Worm (Caenorhabditis elegans) whole organism, mixed stage, embryonic: Measurements from ENCODE around the gene ceh-100.

Experiments
- M03D4.4 ChIP-seq: sonication (generic microtip); optimal IDR thresholded peaks from 2 replicates; lab custom pipeline; 2017; ENCODE audit warnings: mild to moderate bottlenecking, missing genetic modification characterization, missing compliant biosample characterization
- bed-3 ChIP-seq: fragments of 200-800 bp; sonication (Bioruptor generic); optimal IDR thresholded peaks from 3 replicates; lab custom pipeline; 2018; ENCODE audit warnings: mild to moderate bottlenecking, missing genetic modification characterization, moderate library complexity, missing compliant biosample characterization
- blmp-1 ChIP-seq: fragments of 150-350 bp; optimal IDR thresholded peaks from 2 replicates; lab custom pipeline; 2014; ENCODE audit warnings: missing biosample characterization, missing genetic modification characterization
- ceh-39 ChIP-seq: fragments of 150-350 bp; optimal IDR thresholded peaks from 2 replicates; lab custom pipeline; 2014; ENCODE audit warnings: missing biosample characterization, missing genetic modification characterization
- ceh-43 ChIP-seq: fragments of 200-800 bp; sonication (Bioruptor generic); optimal IDR thresholded peaks from 2 replicates; lab custom pipeline; 2018; ENCODE audit warnings: mild to moderate bottlenecking, missing genetic modification characterization, moderate library complexity, missing compliant biosample characterization
- ceh-83 ChIP-seq: fragments of 200-800 bp; sonication (Bioruptor generic); optimal IDR thresholded peaks from 2 replicates; lab custom pipeline; 2018; ENCODE audit warnings: mild to moderate bottlenecking, missing genetic modification characterization, missing compliant biosample characterization
- ces-1 ChIP-seq: fragments of 150-350 bp; optimal IDR thresholded peaks from 2 replicates; lab custom pipeline; 2014; ENCODE audit warnings: missing biosample characterization, missing genetic modification reagents, missing genetic modification characterization
- cnd-1 ChIP-seq: fragments of 200-800 bp; sonication (Bioruptor generic); optimal IDR thresholded peaks from 2 replicates; lab custom pipeline; 2018; ENCODE audit warnings: mild to moderate bottlenecking, missing genetic modification characterization, missing compliant biosample characterization
- drap-1 ChIP-seq: fragments of 200-800 bp; sonication (Bioruptor generic); optimal IDR thresholded peaks from 3 replicates; lab custom pipeline; 2018; ENCODE audit warnings: mild to moderate bottlenecking, missing genetic modification characterization, missing compliant biosample characterization
- elt-1 ChIP-seq: sonication (generic microtip); optimal IDR thresholded peaks from 2 replicates; lab custom pipeline; 2017; ENCODE audit warnings: missing genetic modification characterization, mild to moderate bottlenecking, missing compliant biosample characterization, antibody characterized with exemption, moderate library complexity, borderline replicate concordance; ENCODE audit not compliant: insufficient read depth
- elt-3 ChIP-seq: fragments of 150-350 bp; optimal IDR thresholded peaks from 2 replicates; lab custom pipeline; 2014; ENCODE audit warnings: missing biosample characterization, missing genetic modification characterization
- flh-1 ChIP-seq: fragments of 200-800 bp; sonication (Bioruptor generic); optimal IDR thresholded peaks from 2 replicates; lab custom pipeline; 2018; ENCODE audit warnings: mild to moderate bottlenecking, missing genetic modification characterization, moderate library complexity, missing compliant biosample characterization
- ham-2 ChIP-seq: fragments of 200-800 bp; sonication (Bioruptor generic); optimal IDR thresholded peaks from 2 replicates; lab custom pipeline; 2018; ENCODE audit warnings: mild to moderate bottlenecking, missing genetic modification characterization, missing compliant biosample characterization
- hlh-1 ChIP-seq: fragments of 150-350 bp; optimal IDR thresholded peaks from 2 replicates; lab custom pipeline; 2014; ENCODE audit warnings: missing biosample characterization, missing genetic modification reagents, missing genetic modification characterization
- lin-13 ChIP-seq: fragments of 150-350 bp; optimal IDR thresholded peaks from 2 replicates; lab custom pipeline; 2014; ENCODE audit warnings: missing biosample characterization, missing genetic modification characterization
- lin-32 ChIP-seq: fragments of 200-800 bp; sonication (Bioruptor generic); optimal IDR thresholded peaks from 2 replicates; lab custom pipeline; 2018; ENCODE audit warnings: mild to moderate bottlenecking, missing genetic modification characterization, missing compliant biosample characterization
- lsy-2 ChIP-seq: fragments of 150-350 bp; optimal IDR thresholded peaks from 2 replicates; lab custom pipeline; 2014; ENCODE audit warnings: missing biosample characterization, missing genetic modification characterization
- mab-5 ChIP-seq: fragments of 150-350 bp; optimal IDR thresholded peaks from 2 replicates; lab custom pipeline; 2014; ENCODE audit warnings: missing biosample characterization, missing genetic modification characterization
- nhr-12 ChIP-seq: fragments of 150-350 bp; optimal IDR thresholded peaks from 2 replicates; lab custom pipeline; 2014; ENCODE audit warnings: missing biosample characterization, missing genetic modification characterization
- nhr-2 ChIP-seq: fragments of 150-350 bp; optimal IDR thresholded peaks from 2 replicates; lab custom pipeline; 2014; ENCODE audit warnings: missing biosample characterization, missing genetic modification characterization
- nhr-237 ChIP-seq: fragments of 150-350 bp; optimal IDR thresholded peaks from 2 replicates; lab custom pipeline; 2014; ENCODE audit warnings: missing biosample characterization, missing genetic modification characterization
- nhr-28 ChIP-seq: fragments of 150-350 bp; optimal IDR thresholded peaks from 2 replicates; lab custom pipeline; 2014; ENCODE audit warnings: missing biosample characterization, missing genetic modification characterization
- pha-4 ChIP-seq: fragments of 150-350 bp; optimal IDR thresholded peaks from 2 replicates; lab custom pipeline; 2018; ENCODE audit warnings: missing biosample characterization, missing genetic modification reagents, missing genetic modification characterization
- sem-2 ChIP-seq: fragments of 200-800 bp; sonication (Bioruptor generic); optimal IDR thresholded peaks from 2 replicates; lab custom pipeline; 2018; ENCODE audit warnings: mild to moderate bottlenecking, missing genetic modification characterization, missing compliant biosample characterization
- snpc-4 ChIP-seq: fragments of 150-350 bp; optimal IDR thresholded peaks from 2 replicates; lab custom pipeline; 2014; ENCODE audit warnings: missing biosample characterization, missing genetic modification characterization
- sptf-1 ChIP-seq: sonication (generic microtip); optimal IDR thresholded peaks from 2 replicates; lab custom pipeline; 2017; ENCODE audit warnings: mild to moderate bottlenecking, missing genetic modification characterization, moderate library complexity, missing compliant biosample characterization
- tbx-8 ChIP-seq: fragments of 200-800 bp; sonication (Bioruptor generic); optimal IDR thresholded peaks from 2 replicates; lab custom pipeline; 2018; ENCODE audit warnings: mild to moderate bottlenecking, missing genetic modification characterization, moderate library complexity, missing compliant biosample characterization
- unc-120 ChIP-seq: sonication (generic microtip); optimal IDR thresholded peaks from 2 replicates; lab custom pipeline; 2017; ENCODE audit warnings: missing genetic modification characterization, missing compliant biosample characterization; ENCODE audit not compliant: poor library complexity, severe bottlenecking
- unc-39 ChIP-seq: fragments of 150-350 bp; optimal IDR thresholded peaks from 2 replicates; lab custom pipeline; 2014; ENCODE audit warnings: missing biosample characterization, missing genetic modification characterization
- unc-62 ChIP-seq: fragments of 150-350 bp; optimal IDR thresholded peaks from 2 replicates; lab custom pipeline; 2014; ENCODE audit warnings: missing biosample characterization, missing genetic modification reagents, missing genetic modification characterization
- ztf-11 ChIP-seq: fragments of 150-350 bp; optimal IDR thresholded peaks from 2 replicates; lab custom pipeline; 2014; ENCODE audit warnings: missing biosample characterization, missing genetic modification characterization

Gene ceh-100

DNA sequence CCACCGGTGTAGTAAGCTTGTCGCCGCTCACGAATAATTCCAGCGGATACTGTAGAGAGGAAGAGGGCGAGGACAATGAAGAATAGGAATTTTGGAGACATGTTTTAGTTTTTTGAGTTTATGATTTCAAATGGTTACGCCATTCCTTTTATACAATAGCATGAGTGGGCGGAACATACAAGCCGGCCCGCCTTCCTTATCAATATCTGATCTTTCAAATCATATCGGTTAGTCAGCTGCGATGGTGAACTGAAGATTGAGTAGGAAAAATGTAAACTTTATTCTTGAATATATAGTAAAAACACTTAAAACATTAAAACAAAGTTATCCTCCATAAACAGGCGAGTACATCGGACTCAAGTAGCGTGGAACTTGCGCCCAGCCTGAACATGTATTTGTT, 17.3 kb upstream of the ceh-100 start, which contains the start of gene nspe-1:
Gene nspe-1, minus strand, starts transcription at position 101 of the 400 bp plus-strand sequence.
- no peak for TF ChIP-seq flh-1
- no peak for TF ChIP-seq nhr-28 (tag; lab: Kevin White, UChicago)
- no peak for TF ChIP-seq bed-3 (GFP tag; lab: Kevin White, UChicago)
- TF ChIP-seq nhr-237 (tag; lab: Kevin White, UChicago): no peak
- TF ChIP-seq lsy-2: no peak
- no peak for TF ChIP-seq pha-4 (tag; lab: Kevin White, UChicago)
- no peak for TF ChIP-seq drap-1 (GFP tag; lab: Kevin White, UChicago)
- no peak for TF ChIP-seq ztf-11 (tag; lab: Kevin White, UChicago)
- TF ChIP-seq lin-13 (tag; lab: Kevin White, UChicago): no peak
- TF ChIP-seq M03D4.4: no peak
- TF ChIP-seq unc-62 (GFP tag; lab: Kevin White, UChicago): no peak
- TF ChIP-seq mab-5: no peak
- TF ChIP-seq ham-2 (GFP tag; lab: Kevin White, UChicago): no peak
- TF ChIP-seq unc-39 (tag; lab: Kevin White, UChicago): no peak

DNA sequence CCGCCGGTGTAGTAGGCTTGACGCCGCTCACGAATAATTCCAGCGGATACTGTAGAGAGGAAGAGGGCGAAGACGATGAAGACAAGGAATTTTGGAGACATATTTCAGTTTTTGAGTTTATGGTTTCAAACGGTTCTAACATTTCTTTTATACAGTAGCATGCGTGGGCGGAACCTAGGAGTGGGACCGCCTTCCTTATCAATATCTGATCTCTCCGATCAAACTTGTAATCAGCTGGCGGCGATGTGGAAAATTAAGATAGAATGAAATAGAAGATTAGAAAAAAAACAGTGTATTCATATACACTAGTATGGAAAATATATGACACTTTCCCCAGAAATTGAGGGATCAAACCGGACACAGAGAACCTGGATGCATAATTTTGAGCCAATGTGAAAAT, 15.8 kb upstream of the ceh-100 start, which contains the start of gene nspe-2:
Gene nspe-2, minus strand, starts transcription at position 101 of the 400 bp plus-strand sequence.
- no peak for TF ChIP-seq elt-1 (tag; lab: Kevin White, UChicago)
- TF ChIP-seq ham-2 (GFP tag; lab: Kevin White, UChicago): no peak
- TF ChIP-seq nhr-28 (tag; lab: Kevin White, UChicago): no peak
- no peak for TF ChIP-seq ces-1 (GFP tag; lab: Kevin White, UChicago)
- no peak for TF ChIP-seq cnd-1 (tag; lab: Kevin White, UChicago)
- TF ChIP-seq unc-120: no peak
- TF ChIP-seq sem-2 (GFP tag; lab: Kevin White, UChicago): no peak
- TF ChIP-seq, all 35 proteins: peak for 0

ce11 chrII:12617586-12617985, 14.1 kb upstream of the ceh-100 start, which contains the start of gene nspe-3:
Gene nspe-3 (plus strand): TSS chrII:12617886.
- no peak for TF ChIP-seq unc-120
- TF ChIP-seq elt-1 (tag; lab: Kevin White, UChicago): no peak
- no peak for TF ChIP-seq sptf-1
- no peak for TF ChIP-seq nhr-12
- no peak for TF ChIP-seq cnd-1 (tag; lab: Kevin White, UChicago)
- no peak for TF ChIP-seq drap-1 (GFP tag; lab: Kevin White, UChicago)
- TF ChIP-seq nhr-28 (tag; lab: Kevin White, UChicago): no peak
- TF ChIP-seq ceh-39 (tag; lab: Kevin White, UChicago): no peak
- no peak for TF ChIP-seq pha-4 (tag; lab: Kevin White, UChicago)
- no peak for TF ChIP-seq elt-3 (tag; lab: Kevin White, UChicago)
- no peak for TF ChIP-seq tbx-8 (GFP tag; lab: Kevin White, UChicago)
- no peak for TF ChIP-seq nhr-2 (tag; lab: Kevin White, UChicago)

DNA sequence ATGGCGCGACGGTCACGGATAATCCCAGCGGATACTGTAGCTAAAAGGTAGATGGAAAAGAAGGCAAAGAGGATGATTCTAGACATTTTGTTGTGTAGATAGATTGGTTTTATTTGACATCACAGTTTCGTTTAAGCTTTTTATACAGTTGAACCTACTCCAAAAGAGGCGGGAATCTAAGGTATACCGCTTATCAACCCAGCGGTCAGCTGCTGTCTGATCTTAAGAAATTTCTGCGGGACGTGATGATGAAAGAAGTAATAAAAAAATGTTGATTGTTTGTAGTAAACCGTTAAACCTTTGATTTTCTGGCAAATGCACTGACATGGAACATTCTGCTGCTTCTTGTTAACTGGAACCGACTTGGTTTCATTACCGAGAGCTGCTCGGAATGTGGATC, 12.6 kb upstream of the ceh-100 start, which contains the start of gene nspe-6:
Gene nspe-6, minus strand, starts transcription at position 101 of the 400 bp plus-strand sequence.
- no peak for TF ChIP-seq sem-2 (GFP tag; lab: Kevin White, UChicago)
- no peak for TF ChIP-seq elt-3 (tag; lab: Kevin White, UChicago)
- TF ChIP-seq flh-1: no peak
- no peak for TF ChIP-seq bed-3 (GFP tag; lab: Kevin White, UChicago)
- no peak for TF ChIP-seq ceh-43 (GFP tag; lab: Kevin White, UChicago)
- no peak for TF ChIP-seq unc-39 (tag; lab: Kevin White, UChicago)
- TF ChIP-seq mab-5: no peak
- no peak for TF ChIP-seq hlh-1 (tag; lab: Kevin White, UChicago)
- no peak for TF ChIP-seq tbx-8 (GFP tag; lab: Kevin White, UChicago)
- TF ChIP-seq elt-1 (tag; lab: Kevin White, UChicago): no peak
- no peak for TF ChIP-seq unc-62 (GFP tag; lab: Kevin White, UChicago)
- no peak for TF ChIP-seq lin-13 (tag; lab: Kevin White, UChicago)
- no peak for TF ChIP-seq snpc-4 (tag; lab: Kevin White, UChicago)

DNA sequence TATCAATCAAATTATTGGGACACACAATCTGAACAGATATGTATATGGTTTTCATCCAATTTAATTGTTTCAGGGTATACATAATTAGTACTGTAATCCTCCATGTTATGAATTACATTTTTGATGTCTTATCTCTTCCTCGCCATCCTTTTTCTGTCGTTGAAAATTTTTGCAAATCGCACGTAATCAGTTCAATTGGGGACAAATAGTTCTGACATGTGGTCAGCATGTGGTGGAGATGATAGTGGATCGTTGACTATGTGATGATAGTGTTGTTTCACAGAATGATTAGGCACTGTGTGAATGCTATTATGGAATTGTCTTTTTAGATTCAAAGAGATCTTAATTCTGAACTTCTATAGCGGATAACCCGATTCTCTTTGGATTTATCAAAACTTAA, 11.9 kb upstream of the ceh-100 start:
- TF ChIP-seq ceh-43 (GFP tag; lab: Kevin White, UChicago): no peak
- TF ChIP-seq blmp-1 (tag; lab: Kevin White, UChicago): no peak
- TF ChIP-seq drap-1 (GFP tag; lab: Kevin White, UChicago): no peak
- no peak for TF ChIP-seq lin-13 (tag; lab: Kevin White, UChicago)
- no peak for TF ChIP-seq snpc-4 (tag; lab: Kevin White, UChicago)
- TF ChIP-seq nhr-28 (tag; lab: Kevin White, UChicago): no peak
- no peak for TF ChIP-seq ceh-83 (GFP tag; lab: Kevin White, UChicago)
- no peak for TF ChIP-seq lin-32 (GFP tag; lab: Kevin White, UChicago)
- TF ChIP-seq ces-1 (GFP tag; lab: Kevin White, UChicago): no peak
